Fruit fly (Drosophila melanogaster) whole organism: ENCODE measurements around the gene CG11279.

ENCODE experiments used
- CG8478 ChIP-seq: fragments of >200 bp; optimal IDR thresholded peaks from 2 replicates; lab custom pipeline; 2018; ENCODE audit warnings: inconsistent platforms
- Dll ChIP-seq: fragments of >200 bp; optimal IDR thresholded peaks from 2 replicates; lab custom pipeline; 2017
- EcR ChIP-seq, 2 experiments: fragments of >200 bp; optimal IDR thresholded peaks; 2 replicates each; lab custom pipeline; 2017; ENCODE audit warnings: missing biosample characterization in 2 of 2, missing genetic modification characterization in 2 of 2, missing genetic modification reagents in 2 of 2
- pan ChIP-seq: fragments of >200 bp; optimal IDR thresholded peaks from 2 replicates; lab custom pipeline; 2017
- psq ChIP-seq: fragments of >200 bp; optimal IDR thresholded peaks from 2 replicates; lab custom pipeline; 2017
- usp ChIP-seq: fragments of >200 bp; optimal IDR thresholded peaks from 2 replicates; lab custom pipeline; 2017; ENCODE audit warnings: missing biosample characterization, missing genetic modification characterization, mixed read lengths

CG11279 gene

dm6 chr3L:13046758-13047157, at the start of gene CG11279:
TSS of gene CG11279 (plus strand) at chr3L:13046977.
- TF ChIP-seq EcR (GFP tag; optimal IDR thresholded peaks at IDR 0.05; lab: Kevin White, UChicago), result no peak
- no peak for TF ChIP-seq pan (lab: Kevin White, UChicago)
- TF ChIP-seq Dll, result no peak
- TF ChIP-seq CG8478 (lab: Kevin White, UChicago), result no peak
- TF ChIP-seq usp, result no peak
- TF ChIP-seq psq (lab: Kevin White, UChicago), result no peak

dm6 chr3L:13006490-13006889, 40.3 kb upstream of the CG11279 start, which contains the start of gene CG11263:
TSS of gene CG11263 (plus strand) at chr3L:13006817.
- TF ChIP-seq pan (lab: Kevin White, UChicago), result no peak

dm6 chr3L:13007946-13008462, 38.8 kb upstream of the CG11279 start:
- TF ChIP-seq usp (no peak), EcR (GFP tag; optimal IDR thresholded peaks at IDR 0.05; lab: Kevin White, UChicago) (no peak), psq (lab: Kevin White, UChicago) (no peak)

DNA sequence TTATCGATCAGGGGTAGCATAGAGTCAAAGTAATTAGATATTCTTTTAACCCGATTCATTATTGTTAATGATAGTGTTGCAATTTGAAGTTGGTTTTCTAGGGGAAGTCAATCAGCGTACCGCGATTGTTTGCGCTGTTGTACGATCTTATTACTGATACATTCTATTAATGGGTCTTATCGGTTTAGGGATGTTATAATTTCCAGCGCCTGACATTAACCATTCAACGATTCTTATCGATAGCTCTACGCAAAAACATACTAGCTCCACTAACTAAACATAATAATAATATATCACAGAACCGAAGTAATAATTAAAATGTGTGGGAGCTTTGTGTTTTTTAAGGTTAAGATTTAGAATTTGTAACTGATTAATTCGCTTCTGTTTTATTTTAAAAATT, 35.3 kb upstream of the CG11279 start, which contains the start of gene Cul6:
Gene Cul6 (minus strand): TSS at position 175 of the 400 bp plus-strand sequence.
- TF ChIP-seq pan (lab: Kevin White, UChicago), result no peak
- TF ChIP-seq Dll, result no peak
- no peak for TF ChIP-seq psq (lab: Kevin White, UChicago)
- no peak for TF ChIP-seq usp

- TF ChIP-seq psq (lab: Kevin White, UChicago) (no peak), pan (lab: Kevin White, UChicago) (no peak), Dll (no peak), CG8478 (lab: Kevin White, UChicago) (no peak), usp (no peak), EcR (GFP tag; optimal IDR thresholded peaks at IDR 0.05; lab: Kevin White, UChicago) (no peak)
Observed at dm6 chr3L:13014693-13015092, 32.1 kb upstream of the CG11279 start.

DNA sequence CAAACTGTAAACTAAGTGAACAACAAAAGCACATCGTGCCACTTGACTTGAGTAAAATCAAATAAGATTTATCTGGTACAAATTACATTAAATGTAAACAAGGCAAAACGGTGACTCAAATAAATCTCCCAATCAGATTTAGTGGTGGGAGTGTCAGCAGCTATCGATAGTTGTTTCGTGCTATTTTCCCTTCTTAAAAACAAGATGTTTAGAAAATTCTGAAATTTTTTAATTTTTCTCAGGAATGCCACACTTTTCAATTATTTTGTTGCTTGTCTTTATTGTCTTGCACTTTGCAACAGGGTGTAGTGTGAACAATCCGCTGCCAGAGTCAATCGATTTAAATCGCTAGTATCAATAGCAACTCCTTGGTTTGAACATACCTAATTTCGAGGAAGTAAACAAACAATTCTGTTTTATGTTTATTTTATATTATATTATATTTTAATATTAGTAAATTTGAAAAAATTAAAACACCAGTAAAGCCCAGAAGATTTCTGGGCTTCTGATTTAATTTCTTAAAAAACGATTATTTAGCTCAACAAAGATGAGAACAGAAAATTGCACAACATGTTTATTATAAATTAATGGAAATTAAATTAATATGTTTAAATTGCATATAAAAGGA, 31.5 kb upstream of the CG11279 start, which contains the start of gene MICAL-like:
Gene MICAL-like (minus strand): TSS at position 138 of the 628 bp plus-strand sequence.
- TF ChIP-seq pan (lab: Kevin White, UChicago) (no peak), CG8478 (lab: Kevin White, UChicago) (no peak), EcR (GFP tag; optimal IDR thresholded peaks at IDR 0.05; lab: Kevin White, UChicago) (no peak), psq (lab: Kevin White, UChicago) (no peak), Dll (no peak), usp (no peak)

- TF ChIP-seq Dll (no peak), CG8478 (lab: Kevin White, UChicago) (no peak), pan (lab: Kevin White, UChicago) (no peak), EcR (GFP tag; optimal IDR thresholded peaks at IDR 0.05; lab: Kevin White, UChicago) (no peak)
Observed at dm6 chr3L:13015823-13016465, 30.8 kb upstream of the CG11279 start, which contains the start of gene CG11267. TSS of gene CG11267 (plus strand) at chr3L:13016050.

- no peak for TF ChIP-seq Dll
- no peak for TF ChIP-seq pan (lab: Kevin White, UChicago)
- no peak for TF ChIP-seq usp
- TF ChIP-seq CG8478 (lab: Kevin White, UChicago), result no peak
- TF ChIP-seq psq (lab: Kevin White, UChicago), result no peak
- TF ChIP-seq EcR (GFP tag; optimal IDR thresholded peaks at IDR 0.05; lab: Kevin White, UChicago), result no peak
Observed at dm6 chr3L:13017803-13018324, 28.9 kb upstream of the CG11279 start, which contains the start of the genes mRpL20 and Icmt. TSS of gene mRpL20 (minus strand) at chr3L:13017867. TSS of gene Icmt (plus strand) at chr3L:13018266.

DNA sequence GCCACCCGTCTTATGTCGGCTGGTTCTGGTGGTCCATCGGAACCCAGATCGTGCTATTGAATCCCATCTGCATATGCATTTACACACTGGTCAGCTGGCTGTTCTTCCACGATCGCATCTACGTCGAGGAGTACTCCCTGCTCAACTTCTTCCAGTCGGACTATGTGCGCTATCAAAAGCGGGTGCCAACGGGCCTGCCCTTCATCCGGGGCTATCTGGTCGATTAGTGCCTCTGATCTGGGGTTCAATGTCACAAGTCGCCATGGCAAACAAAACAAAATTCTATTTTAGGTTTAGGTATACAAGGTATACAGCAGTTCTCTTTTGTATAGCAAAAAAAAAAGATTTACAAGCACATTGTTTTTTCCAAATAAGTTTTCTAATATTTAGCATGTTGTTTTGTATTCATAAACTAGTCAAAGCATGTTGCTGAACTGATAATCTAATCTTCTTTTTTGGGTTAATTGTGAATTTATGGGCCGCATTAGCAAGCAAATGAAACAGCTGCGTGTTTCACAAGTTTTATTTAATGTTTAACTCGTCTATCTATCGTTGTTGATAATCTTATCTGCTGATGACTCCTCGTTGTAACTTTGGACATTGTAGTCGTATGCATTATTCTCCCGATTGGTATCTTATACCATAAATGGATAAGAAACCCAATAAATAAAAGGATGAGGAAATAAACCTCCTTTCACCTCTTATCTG, 27.4 kb upstream of the CG11279 start:
- TF ChIP-seq pan (lab: Kevin White, UChicago), result no peak
- no peak for TF ChIP-seq Dll
- TF ChIP-seq psq (lab: Kevin White, UChicago), result no peak
- TF ChIP-seq usp, result no peak
- TF ChIP-seq EcR (GFP tag; optimal IDR thresholded peaks at IDR 0.05; lab: Kevin White, UChicago), result no peak
- TF ChIP-seq CG8478 (lab: Kevin White, UChicago), result no peak

dm6 chr3L:13021727-13022126, 25.1 kb upstream of the CG11279 start:
- TF ChIP-seq Dll, result no peak
- no peak for TF ChIP-seq CG8478 (lab: Kevin White, UChicago)
- no peak for TF ChIP-seq EcR (GFP tag; optimal IDR thresholded peaks at IDR 0.05; lab: Kevin White, UChicago)
- TF ChIP-seq usp, result no peak
- TF ChIP-seq pan (lab: Kevin White, UChicago), result no peak
- TF ChIP-seq psq (lab: Kevin White, UChicago), result no peak

DNA sequence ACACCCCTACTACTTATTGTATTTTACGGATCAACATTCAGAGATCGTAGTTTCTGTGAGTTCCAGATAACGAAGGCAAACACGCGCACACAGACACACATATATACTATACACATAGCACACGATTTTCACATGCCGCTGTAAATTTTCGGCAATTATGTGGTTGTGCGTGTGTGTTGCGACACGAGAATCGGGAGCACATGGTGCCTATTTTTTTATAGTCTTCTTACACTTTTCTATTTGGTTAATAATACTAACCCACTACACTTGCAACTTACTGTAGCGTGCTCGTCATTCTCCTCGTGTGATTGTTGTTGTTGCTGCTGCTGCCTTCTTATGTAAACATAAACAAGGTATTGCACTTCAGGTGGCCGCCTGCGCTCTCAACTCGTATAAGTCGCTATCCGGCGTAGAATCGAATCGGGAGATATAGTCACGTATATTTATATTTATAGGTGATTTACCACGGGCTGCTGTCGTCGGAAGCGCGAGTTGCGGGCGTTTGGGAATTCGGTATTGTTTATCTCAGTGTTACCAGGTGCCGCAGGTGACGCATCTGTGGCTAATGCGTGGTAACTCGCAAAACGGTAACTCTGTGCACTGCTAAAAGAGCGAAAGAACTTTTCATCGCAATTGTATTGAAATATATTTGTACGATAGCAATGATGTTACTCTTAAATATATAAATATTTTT, 24.5 kb upstream of the CG11279 start, which contains the start of gene Adk2:
Gene Adk2 (minus strand): TSS at position 529 of the 694 bp plus-strand sequence.
- no peak for TF ChIP-seq Dll
- TF ChIP-seq EcR (GFP tag; optimal IDR thresholded peaks at IDR 0.05; lab: Kevin White, UChicago), result no peak
- TF ChIP-seq usp, result no peak
- no peak for TF ChIP-seq psq (lab: Kevin White, UChicago)
- no peak for TF ChIP-seq CG8478 (lab: Kevin White, UChicago)
- TF ChIP-seq pan (lab: Kevin White, UChicago), result no peak
